Worm (Caenorhabditis elegans): ENCODE data around the gene set-22.

The set-22 gene

ce11 chrV:10472901-10473774 is 36.4 kb downstream of the set-22 start:
- TF ChIP-seq sea-2 (GFP tag; optimal IDR thresholded peaks at IDR 0.05): no peak
- TF ChIP-seq egl-5 (tag; optimal IDR thresholded peaks at IDR 0.05): peak; percentile 1
- peak; percentile 85 for TF ChIP-seq ama-1 (optimal IDR thresholded peaks at IDR 0.05)
- TF ChIP-seq eor-1 (tag; optimal IDR thresholded peaks at IDR 0.05): no peak

DNA sequence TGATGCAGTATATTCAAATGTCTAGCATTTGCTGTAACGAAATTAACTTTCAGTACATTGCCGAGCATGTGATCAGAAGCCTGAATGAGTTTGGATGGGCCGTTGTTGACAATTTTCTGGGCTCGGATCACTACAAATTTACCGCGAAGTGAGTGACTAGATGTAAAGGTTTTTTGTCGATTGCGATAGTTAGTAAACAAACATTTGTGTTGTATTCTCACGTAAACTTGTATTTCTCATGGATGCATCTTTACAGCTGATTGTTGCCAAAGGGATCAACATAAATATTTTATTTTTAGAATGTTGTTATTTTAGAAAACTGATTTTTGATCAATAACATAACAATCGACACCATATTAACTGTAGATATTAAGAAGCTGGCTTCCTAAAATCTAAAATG is 37.3 kb downstream of the set-22 start:
- TF ChIP-seq nhr-11 (tag; optimal IDR thresholded peaks at IDR 0.05) (no peak), egl-5 (tag; optimal IDR thresholded peaks at IDR 0.05) (no peak), nfya-1 (tag; optimal IDR thresholded peaks at IDR 0.05; ENCODE audit: insufficient read depth) (no peak), nhr-28 (tag; optimal IDR thresholded peaks at IDR 0.05) (no peak), pha-4 (tag; optimal IDR thresholded peaks at IDR 0.05) (peak; percentile 64)

- TF ChIP-seq egl-27 (tag; optimal IDR thresholded peaks at IDR 0.05): no peak
- TF ChIP-seq pha-4 (tag; optimal IDR thresholded peaks at IDR 0.05): no peak
These were observed 38.7 kb downstream of the set-22 start for ce11 chrV:10475421-10475820.

DNA sequence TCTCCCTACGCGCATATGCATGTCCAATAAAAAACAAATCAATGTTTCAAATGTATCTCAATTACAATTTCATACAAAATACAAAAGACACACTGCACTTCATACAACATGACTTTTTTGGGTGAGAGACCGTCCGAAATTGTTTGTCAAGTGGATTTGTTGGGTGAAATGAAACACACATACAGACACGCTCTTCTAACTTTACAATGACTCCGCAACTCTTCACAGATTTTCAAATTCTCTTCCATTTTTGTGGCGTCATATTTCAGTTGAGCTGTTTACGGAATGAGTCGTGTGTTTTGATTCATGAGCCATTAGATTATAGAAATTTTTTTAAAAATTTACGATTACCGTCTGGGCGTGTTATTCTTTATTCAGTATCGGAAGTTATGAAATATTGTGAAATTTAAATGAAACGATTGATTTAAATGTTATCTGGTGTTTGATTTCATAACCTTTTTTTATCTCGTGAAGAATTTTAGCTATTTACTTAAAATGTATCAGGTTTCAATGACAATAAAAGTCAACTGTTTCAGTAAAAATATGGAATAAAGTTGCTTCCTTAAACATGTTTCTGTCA is 40.2 kb downstream of the set-22 start:
- TF ChIP-seq fkh-2 (tag; optimal IDR thresholded peaks at IDR 0.05) (no peak), eor-1 (tag; optimal IDR thresholded peaks at IDR 0.05) (peak in 1 of 2 experiments; percentile 22), nhr-12 (tag; optimal IDR thresholded peaks at IDR 0.05) (no peak), ceh-82 (tag; optimal IDR thresholded peaks at IDR 0.05) (no peak), fos-1 (tag; optimal IDR thresholded peaks at IDR 0.05) (no peak), nhr-237 (tag; optimal IDR thresholded peaks at IDR 0.05) (no peak), mdl-1 (tag; optimal IDR thresholded peaks at IDR 0.05) (no peak), nhr-43 (tag; optimal IDR thresholded peaks at IDR 0.05; ENCODE audit: poor library complexity, severe bottlenecking) (no peak), pha-4 (tag; optimal IDR thresholded peaks at IDR 0.05) (peak; percentile 46), ama-1 (optimal IDR thresholded peaks at IDR 0.05) (peak; percentile 95), elt-2 (tag; optimal IDR thresholded peaks at IDR 0.05) (no peak), fkh-10 (GFP tag; optimal IDR thresholded peaks at IDR 0.05) (no peak), mml-1 (tag; optimal IDR thresholded peaks at IDR 0.05) (no peak), tbx-2 (tag; optimal IDR thresholded peaks at IDR 0.05) (no peak), nhr-23 (tag; optimal IDR thresholded peaks at IDR 0.05) (no peak), nhr-25 (tag; optimal IDR thresholded peaks at IDR 0.05) (no peak)

- TF ChIP-seq elt-2 (tag; optimal IDR thresholded peaks at IDR 0.05): peak; percentile 27
- TF ChIP-seq pqm-1 (tag; optimal IDR thresholded peaks at IDR 0.05): peak; percentile 15
- peak; percentile 7 for TF ChIP-seq pha-4 (tag; optimal IDR thresholded peaks at IDR 0.05)
- no peak for TF ChIP-seq elt-3 (tag; optimal IDR thresholded peaks at IDR 0.05)
These were observed 41.6 kb downstream of the set-22 start, which contains the start of the genes crp-1 and Y32F6B.9 for ce11 chrV:10478097-10478828. Gene crp-1, plus strand, starts transcription at chrV:10478564. Gene Y32F6B.9, plus strand, starts transcription at chrV:10478699.

ce11 chrV:10483995-10484394 is 47.3 kb downstream of the set-22 start:
- TF ChIP-seq pqm-1 (tag; optimal IDR thresholded peaks at IDR 0.05) (peak; percentile 16), elt-2 (tag; optimal IDR thresholded peaks at IDR 0.05) (peak; percentile 85), daf-12 (tag; optimal IDR thresholded peaks at IDR 0.05) (no peak)

DNA sequence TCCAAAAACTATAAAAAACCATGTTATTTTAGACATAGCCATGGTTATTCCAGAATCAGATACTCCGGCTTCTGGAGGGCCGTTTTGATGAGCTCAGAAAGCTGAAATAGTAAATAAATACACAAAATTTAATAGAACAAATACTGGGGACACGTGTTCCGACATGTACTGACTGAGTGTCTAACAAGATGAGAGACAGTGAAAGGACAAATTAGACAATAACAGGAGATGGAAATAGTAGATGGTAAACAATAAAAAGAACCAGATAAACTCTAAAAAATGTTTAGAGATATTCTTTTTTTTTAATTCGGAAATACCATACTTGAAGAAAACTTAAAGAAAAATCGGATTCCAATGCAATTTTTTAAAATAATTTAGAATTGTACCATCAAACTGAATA is 47.9 kb downstream of the set-22 start, which contains the start of gene Y32F6B.1:
TSS of gene Y32F6B.1 (minus strand) at position 101 of the 400 bp plus-strand sequence.
- TF ChIP-seq fkh-10 (GFP tag; optimal IDR thresholded peaks at IDR 0.05) (no peak), ceh-82 (tag; optimal IDR thresholded peaks at IDR 0.05) (no peak), ceh-9 (tag; optimal IDR thresholded peaks at IDR 0.05) (no peak), nhr-76 (tag; optimal IDR thresholded peaks at IDR 0.05) (no peak), nhr-28 (tag; optimal IDR thresholded peaks at IDR 0.05) (no peak), mdl-1 (tag; optimal IDR thresholded peaks at IDR 0.05) (no peak), nfya-1 (tag; optimal IDR thresholded peaks at IDR 0.05; ENCODE audit: insufficient read depth) (no peak), nhr-25 (tag; optimal IDR thresholded peaks at IDR 0.05) (no peak), nhr-12 (tag; optimal IDR thresholded peaks at IDR 0.05) (no peak), nhr-43 (tag; optimal IDR thresholded peaks at IDR 0.05; ENCODE audit: poor library complexity, severe bottlenecking) (no peak), snpc-4 (tag; optimal IDR thresholded peaks at IDR 0.05) (no peak), ama-1 (optimal IDR thresholded peaks at IDR 0.05) (no peak), hmg-11 (tag; optimal IDR thresholded peaks at IDR 0.05) (no peak), ztf-11 (tag; optimal IDR thresholded peaks at IDR 0.05) (no peak), fos-1 (tag; optimal IDR thresholded peaks at IDR 0.05) (no peak), nhr-11 (tag; optimal IDR thresholded peaks at IDR 0.05) (no peak), eor-1 (tag; optimal IDR thresholded peaks at IDR 0.05) (no peak), unc-39 (tag; optimal IDR thresholded peaks at IDR 0.05) (no peak)

Measured in whole organism, L3 larva.